Fruit fly (Drosophila melanogaster) whole organism, prepupa: ENCODE results near the gene Rim.

Experiments used
- Blimp-1 ChIP-seq: fragments of 200-800 bp; sonication (Bioruptor generic); optimal IDR thresholded peaks from 3 replicates; lab custom pipeline; 2017; ENCODE audit warnings: missing biosample characterization, missing genetic modification characterization, mild to moderate bottlenecking, moderate library complexity, missing genetic modification reagents
- CG10669 ChIP-seq: fragments of 200-800 bp; sonication (Bioruptor generic); optimal IDR thresholded peaks from 3 replicates; lab custom pipeline; 2018; ENCODE audit warnings: missing biosample characterization, mild to moderate bottlenecking, missing genetic modification characterization, moderate library complexity
- CG11902 ChIP-seq: fragments of 200-800 bp; sonication (Bioruptor generic); optimal IDR thresholded peaks from 3 replicates; lab custom pipeline; 2016; ENCODE audit warnings: missing biosample characterization, missing genetic modification characterization
- CG1621 ChIP-seq: fragments of 200-800 bp; sonication (Bioruptor generic); optimal IDR thresholded peaks from 3 replicates; lab custom pipeline; 2018; ENCODE audit warnings: missing biosample characterization, mild to moderate bottlenecking, missing genetic modification characterization
- CG16779 ChIP-seq: fragments of 200-800 bp; sonication (Bioruptor generic); optimal IDR thresholded peaks from 3 replicates; lab custom pipeline; 2017; ENCODE audit warnings: missing biosample characterization, mild to moderate bottlenecking, missing genetic modification characterization
- CG31627 ChIP-seq: fragments of 200-800 bp; sonication (Bioruptor generic); optimal IDR thresholded peaks from 3 replicates; lab custom pipeline; 2016; ENCODE audit warnings: missing biosample characterization, missing genetic modification characterization
- CG32006 ChIP-seq: fragments of 200-800 bp; sonication (Bioruptor generic); optimal IDR thresholded peaks from 3 replicates; lab custom pipeline; 2017; ENCODE audit warnings: missing biosample characterization, mild to moderate bottlenecking, missing genetic modification characterization
- CG34406 ChIP-seq: fragments of 200-800 bp; sonication (Bioruptor generic); optimal IDR thresholded peaks from 3 replicates; lab custom pipeline; 2016; ENCODE audit warnings: missing biosample characterization, missing genetic modification characterization
- CG3919 ChIP-seq: fragments of 200-800 bp; sonication (Bioruptor generic); optimal IDR thresholded peaks from 3 replicates; lab custom pipeline; 2016; ENCODE audit warnings: missing biosample characterization, missing genetic modification characterization
- CG6276 ChIP-seq: fragments of 200-800 bp; sonication (Bioruptor generic); optimal IDR thresholded peaks from 2 replicates; lab custom pipeline; 2017; ENCODE audit warnings: missing biosample characterization, mild to moderate bottlenecking, missing genetic modification characterization
- CG6854 ChIP-seq: fragments of 200-800 bp; sonication (Bioruptor generic); optimal IDR thresholded peaks from 2 replicates; lab custom pipeline; 2017; ENCODE audit warnings: missing biosample characterization, mild to moderate bottlenecking, missing genetic modification characterization
- CG7368 ChIP-seq: fragments of 200-800 bp; sonication (Bioruptor generic); optimal IDR thresholded peaks from 3 replicates; lab custom pipeline; 2016; ENCODE audit warnings: missing biosample characterization, missing genetic modification characterization
- CG8119 ChIP-seq: fragments of 200-800 bp; sonication (Bioruptor generic); IDR thresholded peaks from 3 replicates; pipeline ENCODE4 v1.3.6; 2022; ENCODE audit warnings: missing biosample characterization, missing genetic modification characterization
- CG8632 ChIP-seq: fragments of 200-800 bp; sonication (Bioruptor generic); optimal IDR thresholded peaks from 3 replicates; lab custom pipeline; 2016; ENCODE audit warnings: missing biosample characterization, missing genetic modification characterization
- CG9139 ChIP-seq: fragments of 200-800 bp; sonication (Bioruptor generic); optimal IDR thresholded peaks from 3 replicates; lab custom pipeline; 2017; ENCODE audit warnings: missing biosample characterization, mild to moderate bottlenecking, missing genetic modification characterization
- Eip75B ChIP-seq: fragments of 200-800 bp; sonication (Bioruptor generic); optimal IDR thresholded peaks from 3 replicates; lab custom pipeline; 2016; ENCODE audit warnings: missing biosample characterization, missing genetic modification characterization
- Eip78C ChIP-seq: fragments of 200-800 bp; sonication (Bioruptor generic); peaks from one replicate; lab custom pipeline; 2016; ENCODE audit warnings: missing biosample characterization, missing genetic modification characterization
- Eip93F ChIP-seq: fragments of 200-800 bp; sonication (Bioruptor generic); optimal IDR thresholded peaks from 2 replicates; lab custom pipeline; 2016; ENCODE audit warnings: missing biosample characterization, mild to moderate bottlenecking, missing genetic modification characterization
- Ets21C ChIP-seq: fragments of 200-800 bp; sonication (Bioruptor generic); optimal IDR thresholded peaks from 3 replicates; lab custom pipeline; 2016; ENCODE audit warnings: missing biosample characterization, missing genetic modification characterization
- Ets96B ChIP-seq: fragments of 200-800 bp; optimal IDR thresholded peaks from 2 replicates; lab custom pipeline; 2019; ENCODE audit warnings: missing biosample characterization, mild to moderate bottlenecking, missing genetic modification characterization, moderate library complexity
- Hr38 ChIP-seq: sonication (Bioruptor generic); optimal IDR thresholded peaks from 2 replicates; lab custom pipeline; 2016; ENCODE audit warnings: missing biosample characterization, missing genetic modification characterization
- Hr39 ChIP-seq: fragments of 200-800 bp; sonication (Bioruptor generic); optimal IDR thresholded peaks from 2 replicates; lab custom pipeline; 2016; ENCODE audit warnings: missing biosample characterization, missing genetic modification characterization
- Met ChIP-seq: fragments of 200-800 bp; sonication (Bioruptor generic); optimal IDR thresholded peaks from 3 replicates; lab custom pipeline; 2016; ENCODE audit warnings: missing biosample characterization, missing genetic modification characterization
- OdsH ChIP-seq: fragments of 200-800 bp; sonication (Bioruptor generic); optimal IDR thresholded peaks from 3 replicates; lab custom pipeline; 2016; ENCODE audit warnings: missing biosample characterization, missing genetic modification characterization
- Smox ChIP-seq: fragments of 200-800 bp; sonication (Bioruptor generic); optimal IDR thresholded peaks from 3 replicates; lab custom pipeline; 2016; ENCODE audit warnings: missing biosample characterization, missing genetic modification characterization
- Sox102F ChIP-seq: fragments of 200-800 bp; sonication (Bioruptor generic); optimal IDR thresholded peaks from 2 replicates; lab custom pipeline; 2016; ENCODE audit warnings: missing biosample characterization, mild to moderate bottlenecking, missing genetic modification characterization
- Sox14 ChIP-seq: fragments of 200-800 bp; sonication (Bioruptor generic); optimal IDR thresholded peaks from 3 replicates; lab custom pipeline; 2016; ENCODE audit warnings: missing biosample characterization, missing genetic modification characterization
- achi ChIP-seq: fragments of 200-800 bp; sonication (Bioruptor generic); optimal IDR thresholded peaks from 3 replicates; lab custom pipeline; 2016; ENCODE audit warnings: missing biosample characterization, missing genetic modification characterization
- acj6 ChIP-seq: fragments of 200-800 bp; sonication (Bioruptor generic); optimal IDR thresholded peaks from 3 replicates; lab custom pipeline; 2016; ENCODE audit warnings: missing biosample characterization, missing genetic modification characterization
- cyc ChIP-seq: fragments of 200-800 bp; sonication (Bioruptor generic); optimal IDR thresholded peaks from 3 replicates; lab custom pipeline; 2016; ENCODE audit warnings: missing biosample characterization, missing genetic modification characterization
- dac ChIP-seq: fragments of 200-800 bp; sonication (Bioruptor generic); optimal IDR thresholded peaks from 2 replicates; lab custom pipeline; 2017; ENCODE audit warnings: missing biosample characterization, mild to moderate bottlenecking, missing genetic modification characterization
- dsx ChIP-seq: fragments of 200-800 bp; optimal IDR thresholded peaks from 3 replicates; lab custom pipeline; 2019; ENCODE audit warnings: missing biosample characterization, mild to moderate bottlenecking, missing genetic modification characterization, moderate library complexity; ENCODE audit not compliant: poor library complexity, severe bottlenecking
- esn ChIP-seq: fragments of 200-800 bp; sonication (Bioruptor generic); optimal IDR thresholded peaks from 2 replicates; lab custom pipeline; 2016; ENCODE audit warnings: missing biosample characterization, mild to moderate bottlenecking, missing genetic modification characterization, moderate library complexity
- fd59A ChIP-seq: fragments of 200-800 bp; sonication (Bioruptor generic); optimal IDR thresholded peaks from 2 replicates; lab custom pipeline; 2017; ENCODE audit warnings: missing biosample characterization, mild to moderate bottlenecking, missing genetic modification characterization, missing genetic modification reagents
- fd85E ChIP-seq: fragments of 200-800 bp; sonication (Bioruptor generic); optimal IDR thresholded peaks from 3 replicates; lab custom pipeline; 2016; ENCODE audit warnings: missing biosample characterization, missing genetic modification characterization
- fkh ChIP-seq: fragments of 200-800 bp; sonication (Bioruptor generic); optimal IDR thresholded peaks from 3 replicates; lab custom pipeline; 2017; ENCODE audit warnings: missing biosample characterization, mild to moderate bottlenecking, missing genetic modification characterization, moderate library complexity
- net ChIP-seq: fragments of 200-800 bp; sonication (Bioruptor generic); optimal IDR thresholded peaks from 3 replicates; lab custom pipeline; 2016; ENCODE audit warnings: missing biosample characterization, missing genetic modification characterization
- salr ChIP-seq, 2 experiments: fragments of 200-800 bp; sonication (Bioruptor generic); optimal IDR thresholded peaks; 3 replicates each; lab custom pipeline; 2016 to 2018; ENCODE audit warnings: missing biosample characterization in 2 of 2, missing genetic modification characterization in 2 of 2, mild to moderate bottlenecking in 1 of 2
- spab ChIP-seq: fragments of 200-800 bp; sonication (Bioruptor generic); optimal IDR thresholded peaks from 2 replicates; lab custom pipeline; 2017; ENCODE audit warnings: missing biosample characterization, mild to moderate bottlenecking, missing genetic modification characterization, missing genetic modification reagents
- ss ChIP-seq, 2 experiments: fragments of 200-800 bp; sonication (Bioruptor generic); optimal IDR thresholded peaks; 2 replicates in 1 of 2; 3 replicates in 1 of 2; lab custom pipeline; 2017 to 2018; ENCODE audit warnings: mild to moderate bottlenecking in 2 of 2, missing biosample characterization in 2 of 2, missing genetic modification characterization in 2 of 2, moderate library complexity in 1 of 2
- svp ChIP-seq: fragments of 200-800 bp; sonication (Bioruptor generic); peaks from one replicate; lab custom pipeline; 2016; ENCODE audit warnings: missing biosample characterization, missing genetic modification characterization
- topi ChIP-seq: fragments of 200-800 bp; sonication (Bioruptor generic); optimal IDR thresholded peaks from 3 replicates; lab custom pipeline; 2016; ENCODE audit warnings: missing biosample characterization, missing genetic modification characterization
- vri ChIP-seq: fragments of 200-800 bp; sonication (Bioruptor generic); optimal IDR thresholded peaks from 3 replicates; lab custom pipeline; 2016; ENCODE audit warnings: missing biosample characterization, mild to moderate bottlenecking, missing genetic modification characterization

Rim gene

dm6 chr3R:17946246-17946645 is 29.9 kb upstream of the Rim start (continued):
- peak; percentile 44 for TF ChIP-seq CG16779 (tag; lab: Kevin White, UChicago)
- no peak for TF ChIP-seq Met (GFP tag; lab: Kevin White, UChicago)
- TF ChIP-seq fkh (GFP tag; lab: Kevin White, UChicago) = no peak
- TF ChIP-seq CG11902 = no peak
- TF ChIP-seq salr (GFP tag; optimal IDR thresholded peaks at IDR 0.05; lab: Kevin White, UChicago) = peak; percentile 70 to 71
- TF ChIP-seq Hr38 (GFP tag; lab: Kevin White, UChicago) = no peak
- peak; percentile 82 for TF ChIP-seq CG10669 (GFP tag; lab: Kevin White, UChicago)
- no peak for TF ChIP-seq CG6854 (GFP tag; lab: Kevin White, UChicago)

DNA sequence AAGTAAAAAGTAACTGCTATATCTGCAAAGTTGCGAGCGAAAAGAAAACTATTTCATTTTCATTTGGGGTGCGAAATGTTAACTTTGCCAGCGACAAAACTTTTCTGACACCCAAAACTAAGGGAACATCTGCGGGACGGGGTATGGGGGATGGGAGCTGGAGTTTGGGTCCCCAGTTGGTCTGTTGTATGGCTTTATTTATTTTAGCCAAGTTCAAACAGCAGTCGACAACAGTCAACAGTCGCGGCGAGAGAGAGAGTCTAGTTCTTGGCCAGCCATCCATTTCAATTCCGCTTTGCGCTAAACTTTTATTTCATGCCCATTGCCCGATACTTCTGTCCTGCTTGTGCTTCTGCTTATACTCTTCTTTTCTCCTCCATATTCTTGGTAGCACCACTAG is 29.4 kb upstream of the Rim start:
- TF ChIP-seq achi (GFP tag; lab: Kevin White, UChicago) = no peak
- peak; percentile 72 for TF ChIP-seq fkh (GFP tag; lab: Kevin White, UChicago)
- no peak for TF ChIP-seq CG1621
- TF ChIP-seq, all 60 proteins: peak for 1

DNA sequence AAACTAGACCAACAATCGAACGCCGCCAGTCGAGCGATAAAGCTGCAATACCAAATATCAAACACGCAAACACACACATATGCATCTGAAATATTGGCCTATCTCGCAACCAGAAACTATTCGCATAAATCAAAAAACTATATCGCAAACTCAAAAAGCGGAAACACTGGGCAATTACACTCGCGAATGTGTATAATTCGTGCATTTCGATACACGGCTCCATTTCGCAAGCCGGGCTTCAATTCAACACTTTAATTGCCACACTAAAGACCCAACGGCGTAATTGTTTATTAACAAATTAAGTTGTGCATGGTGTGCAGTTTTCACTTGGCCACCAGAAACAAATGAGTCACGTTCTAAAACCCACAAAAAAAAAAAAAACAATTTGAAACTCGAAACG is 27.9 kb upstream of the Rim start:
- TF ChIP-seq achi (GFP tag; lab: Kevin White, UChicago) (no peak), CG8119 (GFP tag; lab: Robert Waterston, UW) (no peak), topi (no peak), svp (no peak)

DNA sequence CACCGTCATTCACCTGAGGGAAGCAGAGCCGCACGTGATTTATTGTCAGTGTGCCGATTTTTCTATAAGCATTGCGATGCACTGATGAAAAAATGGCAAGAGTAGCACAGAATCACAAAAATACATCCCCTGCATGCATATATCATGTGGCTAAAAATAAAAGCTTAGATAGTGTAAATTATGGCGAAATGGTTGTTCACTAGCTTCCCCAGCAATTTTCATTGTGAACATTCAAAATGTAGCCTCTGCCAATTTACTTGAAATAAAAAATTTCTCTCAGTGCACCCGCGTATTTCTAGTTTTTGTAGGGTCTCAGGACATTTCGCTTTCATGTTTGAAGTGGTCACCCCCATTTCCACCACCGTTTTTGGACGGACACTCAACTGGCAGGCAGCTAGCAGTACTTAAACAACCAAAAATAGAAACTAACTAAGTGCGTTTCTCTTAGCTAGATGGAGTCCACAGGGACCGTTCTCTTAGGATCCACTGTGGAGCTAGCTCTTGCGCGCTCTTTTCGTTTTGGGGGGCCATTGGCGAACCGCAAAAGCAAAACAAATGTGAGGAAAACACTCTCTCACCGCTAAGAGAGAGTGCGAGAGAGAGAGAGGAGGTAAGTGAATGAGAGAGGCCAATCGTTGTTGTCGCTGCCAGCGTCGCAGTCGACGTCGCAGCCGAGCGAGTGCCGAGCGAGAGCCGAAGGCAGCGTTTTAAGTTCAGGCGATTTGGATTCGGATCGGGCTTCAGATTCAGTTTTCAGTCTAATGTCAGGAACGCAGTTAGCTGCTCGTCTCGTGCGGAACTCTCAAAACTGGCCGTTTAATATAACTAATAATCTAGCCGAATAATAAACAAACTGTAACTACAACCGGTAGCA is 27.2 kb upstream of the Rim start:
- peak; percentile 9 for TF ChIP-seq CG8632 (GFP tag; lab: Kevin White, UChicago)
- TF ChIP-seq acj6 (GFP tag; lab: Kevin White, UChicago) = peak; percentile 51
- peak; percentile 74 for TF ChIP-seq Eip78C (GFP tag; lab: Kevin White, UChicago)
- no peak for TF ChIP-seq fd85E (GFP tag; lab: Kevin White, UChicago)
- peak; percentile 77 for TF ChIP-seq Sox14
- TF ChIP-seq CG11902 = no peak
- TF ChIP-seq CG10669 (GFP tag; lab: Kevin White, UChicago) = peak; percentile 42
- TF ChIP-seq CG6276 = peak; percentile 79
- peak; percentile 35 for TF ChIP-seq Ets96B (tag; lab: Kevin White, UChicago)
- peak; percentile 21 for TF ChIP-seq spab
- TF ChIP-seq Ets21C (GFP tag; lab: Kevin White, UChicago) = no peak
- no peak for TF ChIP-seq vri (GFP tag; lab: Kevin White, UChicago)
- no peak for TF ChIP-seq dsx (GFP tag; lab: Kevin White, UChicago)
- no peak for TF ChIP-seq Eip93F (GFP tag; lab: Kevin White, UChicago)
- peak; percentile 37 for TF ChIP-seq Hr39 (GFP tag; lab: Kevin White, UChicago)
- TF ChIP-seq fd59A (GFP tag; lab: Kevin White, UChicago) = peak; percentile 29
- no peak for TF ChIP-seq ss (GFP tag; optimal IDR thresholded peaks at IDR 0.05; lab: Kevin White, UChicago)
- TF ChIP-seq esn = peak; percentile 13
- TF ChIP-seq dac (GFP tag; lab: Kevin White, UChicago) = peak; percentile 80
- peak; percentile 67 for TF ChIP-seq CG8119 (GFP tag; lab: Robert Waterston, UW)
- no peak for TF ChIP-seq Blimp-1 (GFP tag; lab: Kevin White, UChicago)
- no peak for TF ChIP-seq CG7368
- peak; percentile 9 to 74 for TF ChIP-seq salr (GFP tag; optimal IDR thresholded peaks at IDR 0.05; lab: Kevin White, UChicago)
- TF ChIP-seq CG3919 = peak; percentile 67
- TF ChIP-seq net (GFP tag; lab: Kevin White, UChicago) = peak; percentile 37
- no peak for TF ChIP-seq Smox
- TF ChIP-seq CG32006 (GFP tag; lab: Kevin White, UChicago) = peak; percentile 86
- TF ChIP-seq CG31627 (GFP tag; lab: Kevin White, UChicago) = peak; percentile 41
- TF ChIP-seq Eip75B (GFP tag; lab: Kevin White, UChicago) = peak; percentile 35
- peak; percentile 36 for TF ChIP-seq CG9139
- TF ChIP-seq CG34406 (GFP tag; lab: Kevin White, UChicago) = peak; percentile 13
- TF ChIP-seq OdsH (GFP tag; lab: Kevin White, UChicago) = peak; percentile 70
- TF ChIP-seq cyc (GFP tag; lab: Kevin White, UChicago) = peak; percentile 15
- TF ChIP-seq Met (GFP tag; lab: Kevin White, UChicago) = peak; percentile 13
- TF ChIP-seq Sox102F (GFP tag; lab: Kevin White, UChicago) = no peak
